Fruit fly (Drosophila melanogaster) whole organism, embryonic: ENCODE results near the gene ind.
A peak's percentile ranks its signal among the peaks of the same experiment; 100 is the strongest.

ENCODE experiments used
- Antp ChIP-seq: fragments of 200-800 bp; sonication (Bioruptor generic); optimal IDR thresholded peaks from 3 replicates; lab custom pipeline; 2016; ENCODE audit warnings: missing biosample characterization, missing genetic modification characterization
- Atf3 ChIP-seq: fragments of 200-800 bp; sonication (Bioruptor generic); optimal IDR thresholded peaks from 3 replicates; lab custom pipeline; 2016; ENCODE audit warnings: missing biosample characterization, missing genetic modification characterization
- CG10267 ChIP-seq: fragments of 200-800 bp; sonication (Bioruptor generic); optimal IDR thresholded peaks from 2 replicates; lab custom pipeline; 2018; ENCODE audit warnings: missing biosample characterization, mild to moderate bottlenecking, missing genetic modification characterization, moderate library complexity
- CG10274 ChIP-seq: fragments of 200-800 bp; sonication (Bioruptor generic); optimal IDR thresholded peaks from 3 replicates; lab custom pipeline; 2017; ENCODE audit warnings: missing biosample characterization, mild to moderate bottlenecking, missing genetic modification characterization
- CG10543 ChIP-seq: fragments of 200-800 bp; sonication (Bioruptor generic); optimal IDR thresholded peaks from 3 replicates; lab custom pipeline; 2017; ENCODE audit warnings: missing biosample characterization, mild to moderate bottlenecking, missing genetic modification characterization, moderate library complexity
- CG12104 ChIP-seq: fragments of 200-800 bp; sonication (Bioruptor generic); optimal IDR thresholded peaks from 3 replicates; lab custom pipeline; 2016; ENCODE audit warnings: missing biosample characterization, missing genetic modification characterization
- CG12155 ChIP-seq: fragments of 200-800 bp; sonication (Bioruptor generic); optimal IDR thresholded peaks from 3 replicates; lab custom pipeline; 2016; ENCODE audit warnings: missing biosample characterization, missing genetic modification characterization
- CG14441 ChIP-seq: fragments of 200-800 bp; sonication (Bioruptor generic); IDR thresholded peaks from 2 replicates; pipeline ENCODE4 v1.3.6; 2022; ENCODE audit warnings: missing biosample characterization, missing genetic modification characterization
- CG14965 ChIP-seq: fragments of 200-800 bp; sonication (Bioruptor generic); optimal IDR thresholded peaks from 2 replicates; lab custom pipeline; 2016; ENCODE audit warnings: missing biosample characterization, missing genetic modification characterization, borderline replicate concordance
- CG1792 ChIP-seq: fragments of 200-800 bp; sonication (Bioruptor generic); optimal IDR thresholded peaks from 2 replicates; lab custom pipeline; 2016; ENCODE audit warnings: missing biosample characterization, missing genetic modification characterization
- CG18262 ChIP-seq: fragments of 200-800 bp; optimal IDR thresholded peaks from 3 replicates; lab custom pipeline; 2019; ENCODE audit warnings: missing biosample characterization, mild to moderate bottlenecking, missing genetic modification characterization, moderate library complexity
- CG2712 ChIP-seq: fragments of 200-800 bp; optimal IDR thresholded peaks from 3 replicates; lab custom pipeline; 2019; ENCODE audit warnings: missing biosample characterization, mild to moderate bottlenecking, missing genetic modification characterization, moderate library complexity
- CG31224 ChIP-seq: fragments of 200-800 bp; sonication (Bioruptor generic); IDR thresholded peaks from 2 replicates; pipeline ENCODE4 v1.3.6; 2022; ENCODE audit warnings: missing biosample characterization, missing genetic modification characterization
- CG3838 ChIP-seq: fragments of 200-800 bp; sonication (Bioruptor generic); optimal IDR thresholded peaks from 3 replicates; lab custom pipeline; 2016; ENCODE audit warnings: missing biosample characterization, missing genetic modification characterization
- CG4282 ChIP-seq: fragments of 200-800 bp; sonication (Bioruptor generic); optimal IDR thresholded peaks from 2 replicates; lab custom pipeline; 2016; ENCODE audit warnings: missing biosample characterization, missing genetic modification characterization
- CG4328 ChIP-seq: fragments of 200-800 bp; sonication (Bioruptor generic); optimal IDR thresholded peaks from 3 replicates; lab custom pipeline; 2017; ENCODE audit warnings: missing biosample characterization, missing genetic modification reagents, missing genetic modification characterization
- CG4707 ChIP-seq: fragments of 200-800 bp; sonication (Bioruptor generic); optimal IDR thresholded peaks from 2 replicates; lab custom pipeline; 2018; ENCODE audit warnings: missing biosample characterization, mild to moderate bottlenecking, missing genetic modification characterization, moderate library complexity
- CG6175 ChIP-seq: fragments of 200-800 bp; sonication (Bioruptor generic); IDR thresholded peaks from 3 replicates; pipeline ENCODE4 v1.3.6; 2022; ENCODE audit warnings: missing biosample characterization, missing genetic modification characterization
- CG7786 ChIP-seq: fragments of 200-800 bp; sonication (Bioruptor generic); optimal IDR thresholded peaks from 2 replicates; lab custom pipeline; 2016; ENCODE audit warnings: missing biosample characterization, missing genetic modification characterization
- CG8290 ChIP-seq, 3 experiments: fragments of 200-800 bp; sonication (Bioruptor generic); optimal IDR thresholded peaks; 2 replicates each; lab custom pipeline; 2016 to 2019; ENCODE audit warnings: missing biosample characterization in 3 of 3, missing genetic modification characterization in 3 of 3, mild to moderate bottlenecking in 2 of 3, moderate library complexity in 1 of 3
- CG8924 ChIP-seq: fragments of 200-800 bp; optimal IDR thresholded peaks from 3 replicates; lab custom pipeline; 2019; ENCODE audit warnings: missing biosample characterization, mild to moderate bottlenecking, missing genetic modification characterization, moderate library complexity
- D ChIP-seq, 2 experiments: fragments of 200-800 bp in 1 of 2; fragments of >200 bp in 1 of 2; sonication (Bioruptor generic) in 1 of 2; optimal IDR thresholded peaks; 2 replicates in 1 of 2; 3 replicates in 1 of 2; lab custom pipeline; 2017; ENCODE audit warnings: mild to moderate bottlenecking in 1 of 2, missing biosample characterization in 1 of 2, missing genetic modification characterization in 1 of 2, missing genetic modification reagents in 1 of 2
- D19B ChIP-seq: fragments of 200-800 bp; sonication (Bioruptor generic); optimal IDR thresholded peaks from 2 replicates; lab custom pipeline; 2017; ENCODE audit warnings: missing biosample characterization, mild to moderate bottlenecking, missing genetic modification characterization
- Doc2 ChIP-seq: fragments of 200-800 bp; sonication (Bioruptor generic); IDR thresholded peaks from 2 replicates; pipeline ENCODE4 v1.3.6; 2022; ENCODE audit warnings: missing biosample characterization, missing genetic modification characterization
- Ets97D ChIP-seq: fragments of 200-800 bp; sonication (Bioruptor generic); optimal IDR thresholded peaks from 3 replicates; lab custom pipeline; 2016; ENCODE audit warnings: missing biosample characterization, missing genetic modification characterization
- H15 ChIP-seq: fragments of 200-800 bp; sonication (Bioruptor generic); IDR thresholded peaks from 3 replicates; pipeline ENCODE4 v1.3.6; 2022; ENCODE audit warnings: missing biosample characterization, missing genetic modification characterization
- HHEX ChIP-seq: fragments of 200-800 bp; sonication (Bioruptor generic); optimal IDR thresholded peaks from 3 replicates; lab custom pipeline; 2017; ENCODE audit warnings: missing biosample characterization, mild to moderate bottlenecking, missing genetic modification characterization, missing genetic modification reagents
- Hmx ChIP-seq: fragments of 200-800 bp; sonication (Bioruptor generic); optimal IDR thresholded peaks from 2 replicates; lab custom pipeline; 2016; ENCODE audit warnings: missing biosample characterization, missing genetic modification characterization
- Hr78 ChIP-seq, 2 experiments: fragments of 200-800 bp in 1 of 2; fragments of >200 bp in 1 of 2; sonication (Bioruptor generic) in 1 of 2; optimal IDR thresholded peaks; 2 replicates each; lab custom pipeline; 2017 to 2019; ENCODE audit warnings: missing biosample characterization in 2 of 2, missing genetic modification characterization in 2 of 2, mild to moderate bottlenecking in 1 of 2, moderate library complexity in 1 of 2
- Med ChIP-seq: fragments of 200-800 bp; sonication (Bioruptor generic); peaks from one replicate; lab custom pipeline; 2016; ENCODE audit warnings: missing biosample characterization, missing genetic modification characterization, mild to moderate bottlenecking, inconsistent platforms, moderate library complexity
- Optix ChIP-seq: fragments of 200-800 bp; sonication (Bioruptor generic); IDR thresholded peaks from 3 replicates; pipeline ENCODE4 v1.3.6; 2022; ENCODE audit warnings: missing biosample characterization, missing genetic modification characterization
- ab ChIP-seq: fragments of 200-800 bp; sonication (Bioruptor generic); optimal IDR thresholded peaks from 2 replicates; lab custom pipeline; 2016; ENCODE audit warnings: missing biosample characterization, missing genetic modification characterization
- bab2 ChIP-seq: fragments of 200-800 bp; sonication (Bioruptor generic); optimal IDR thresholded peaks from 2 replicates; lab custom pipeline; 2016; ENCODE audit warnings: missing biosample characterization, missing genetic modification characterization
- cg ChIP-seq: fragments of 200-800 bp; sonication (Bioruptor generic); optimal IDR thresholded peaks from 3 replicates; lab custom pipeline; 2019; ENCODE audit warnings: missing biosample characterization, mild to moderate bottlenecking, missing genetic modification characterization, moderate library complexity
- croc ChIP-seq: fragments of 200-800 bp; sonication (Bioruptor generic); conservative IDR thresholded peaks from 3 replicates; pipeline ENCODE4 v1.3.6; 2022; ENCODE audit warnings: missing biosample characterization, missing genetic modification characterization
- crol ChIP-seq: fragments of 200-800 bp; sonication (Bioruptor generic); IDR thresholded peaks from 2 replicates; pipeline ENCODE4 v1.3.6; 2022; ENCODE audit warnings: missing biosample characterization, missing genetic modification characterization
- dimm ChIP-seq: fragments of 200-800 bp; sonication (Bioruptor generic); IDR thresholded peaks from 2 replicates; pipeline ENCODE4 v1.3.6; 2022; ENCODE audit warnings: missing biosample characterization, missing genetic modification characterization
- dysf ChIP-seq: fragments of 200-800 bp; sonication (Bioruptor generic); IDR thresholded peaks from 3 replicates; pipeline ENCODE4 v1.3.6; 2022; ENCODE audit warnings: missing biosample characterization, missing genetic modification characterization
- fd102C ChIP-seq: fragments of 200-800 bp; sonication (Bioruptor generic); optimal IDR thresholded peaks from 2 replicates; lab custom pipeline; 2018; ENCODE audit warnings: missing biosample characterization, mild to moderate bottlenecking, missing genetic modification characterization, moderate library complexity
- gsb-n ChIP-seq: fragments of 200-800 bp; sonication (Bioruptor generic); optimal IDR thresholded peaks from 3 replicates; lab custom pipeline; 2018; ENCODE audit warnings: missing biosample characterization, mild to moderate bottlenecking, missing genetic modification characterization
- hbn ChIP-seq: fragments of 200-800 bp; sonication (Bioruptor generic); IDR thresholded peaks from 2 replicates; pipeline ENCODE4 v1.3.6; 2022; ENCODE audit warnings: missing biosample characterization, missing genetic modification characterization; ENCODE audit not compliant: partially characterized antibody
- lmd ChIP-seq: fragments of 200-800 bp; sonication (Bioruptor generic); IDR thresholded peaks from 2 replicates; pipeline ENCODE4 v1.3.6; 2022; ENCODE audit warnings: missing biosample characterization, missing genetic modification characterization
- nom ChIP-seq: fragments of 200-800 bp; sonication (Bioruptor generic); optimal IDR thresholded peaks from 2 replicates; lab custom pipeline; 2017; ENCODE audit warnings: missing biosample characterization, missing genetic modification characterization, mild to moderate bottlenecking, moderate library complexity, missing genetic modification reagents
- otp ChIP-seq: fragments of 200-800 bp; sonication (Bioruptor generic); IDR thresholded peaks from 3 replicates; pipeline ENCODE4, ENCODE4 v1.3.6; 2022; ENCODE audit warnings: missing biosample characterization, missing genetic modification characterization
- salm ChIP-seq: fragments of 200-800 bp; sonication (Bioruptor generic); optimal IDR thresholded peaks from 2 replicates; lab custom pipeline; 2018; ENCODE audit warnings: missing biosample characterization, mild to moderate bottlenecking, missing genetic modification characterization
- sim ChIP-seq: fragments of 200-800 bp; sonication (Bioruptor generic); IDR thresholded peaks from 2 replicates; pipeline ENCODE4 v1.3.6; 2022; ENCODE audit warnings: missing biosample characterization, missing genetic modification characterization
- sima ChIP-seq: fragments of 200-800 bp; sonication (Bioruptor generic); optimal IDR thresholded peaks from 2 replicates; lab custom pipeline; 2016; ENCODE audit warnings: missing biosample characterization, missing genetic modification characterization
- sug ChIP-seq: fragments of 200-800 bp; optimal IDR thresholded peaks from 2 replicates; lab custom pipeline; 2019; ENCODE audit warnings: missing biosample characterization, mild to moderate bottlenecking, missing genetic modification characterization, moderate library complexity
- wek ChIP-seq: fragments of 200-800 bp; sonication (Bioruptor generic); optimal IDR thresholded peaks from 3 replicates; lab custom pipeline; 2018; ENCODE audit warnings: missing biosample characterization, mild to moderate bottlenecking, missing genetic modification characterization, moderate library complexity
- zf30C ChIP-seq: fragments of 200-800 bp; sonication (Bioruptor generic); optimal IDR thresholded peaks from 3 replicates; lab custom pipeline; 2018; ENCODE audit warnings: missing biosample characterization, mild to moderate bottlenecking, missing genetic modification characterization

The ind gene

DNA sequence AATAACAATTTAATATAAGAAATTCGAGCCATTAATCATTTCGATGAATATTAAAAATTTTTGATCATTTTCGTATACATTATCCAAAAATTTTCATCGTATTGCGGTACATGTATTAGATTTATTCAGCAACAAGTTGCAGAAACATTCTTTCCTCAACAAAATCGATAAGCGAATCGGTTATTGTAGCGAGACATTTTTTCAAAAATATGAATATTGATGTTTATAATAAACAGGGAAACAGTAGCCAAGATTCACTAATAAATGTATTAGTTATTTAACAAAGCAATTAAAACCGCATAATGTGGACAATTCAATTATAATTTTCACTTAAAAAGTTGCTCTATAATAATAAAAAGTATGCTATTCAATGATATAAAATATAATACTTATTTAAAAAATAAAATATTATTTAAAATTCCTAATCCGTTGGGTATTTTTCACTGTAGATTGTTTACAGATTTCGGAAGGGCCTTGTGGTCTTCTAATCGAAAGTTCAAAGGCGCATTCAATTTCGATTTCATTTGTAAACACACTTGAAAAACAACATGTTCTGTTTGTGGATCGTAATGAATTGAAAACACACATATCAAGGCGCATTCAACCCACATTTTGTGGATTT is 45.5 kb upstream of the ind start (continued):
- TF ChIP-seq CG4282 (GFP tag; lab: Kevin White, UChicago) (no peak), CG7786 (GFP tag; lab: Kevin White, UChicago) (no peak), CG4707 (no peak), gsb-n (peak; percentile 3), CG6175 (GFP tag; lab: Robert Waterston, UW) (no peak), otp (no peak), crol (GFP tag; lab: Robert Waterston, UW) (no peak), CG3838 (GFP tag; lab: Kevin White, UChicago) (no peak), nom (GFP tag; lab: Kevin White, UChicago) (no peak), cg (no peak), Doc2 (GFP tag; lab: Robert Waterston, UW) (no peak), sima (GFP tag; lab: Kevin White, UChicago) (no peak), H15 (GFP tag; lab: Robert Waterston, UW) (no peak), Optix (GFP tag; lab: Robert Waterston, UW) (no peak), Med (no peak), HHEX (GFP tag; lab: Kevin White, UChicago) (no peak), D19B (GFP tag; lab: Kevin White, UChicago) (no peak), sug (tag; lab: Kevin White, UChicago) (peak; percentile 39), CG10267 (peak; percentile 27), CG8290 (GFP tag; optimal IDR thresholded peaks at IDR 0.05; lab: Kevin White, UChicago) (no peak), CG8290 (tag; optimal IDR thresholded peaks at IDR 0.05; lab: Kevin White, UChicago) (no peak), salm (no peak), D (optimal IDR thresholded peaks at IDR 0.05; lab: Kevin White, UChicago) (no peak), D (GFP tag; optimal IDR thresholded peaks at IDR 0.05; lab: Kevin White, UChicago) (no peak), Ets97D (GFP tag; lab: Kevin White, UChicago) (no peak), dimm (no peak), CG4328 (GFP tag; lab: Kevin White, UChicago) (no peak), CG31224 (no peak), CG14441 (no peak), croc (no peak), CG12104 (GFP tag; lab: Kevin White, UChicago) (no peak), sim (GFP tag; lab: Robert Waterston, UW) (no peak), bab2 (GFP tag; lab: Kevin White, UChicago) (no peak), CG2712 (peak; percentile 63), fd102C (GFP tag; lab: Kevin White, UChicago) (no peak), Hmx (no peak), CG12155 (GFP tag; lab: Kevin White, UChicago) (no peak), CG14965 (GFP tag; lab: Kevin White, UChicago) (no peak), lmd (no peak), zf30C (GFP tag; lab: Kevin White, UChicago) (no peak), ab (GFP tag; lab: Kevin White, UChicago) (no peak), hbn (GFP tag; lab: Robert Waterston, UW) (no peak), Antp (GFP tag; lab: Kevin White, UChicago) (no peak), CG18262 (tag; lab: Kevin White, UChicago) (peak; percentile 57), wek (GFP tag; lab: Kevin White, UChicago) (no peak), CG8924 (tag; lab: Kevin White, UChicago) (peak; percentile 31), CG10274 (GFP tag; lab: Kevin White, UChicago) (no peak), CG10543 (GFP tag; lab: Kevin White, UChicago) (no peak), Hr78 (GFP tag; optimal IDR thresholded peaks at IDR 0.05; lab: Kevin White, UChicago) (peak in 1 of 2 experiments; percentile 33), Atf3 (GFP tag; lab: Kevin White, UChicago) (no peak), CG1792 (GFP tag; lab: Kevin White, UChicago) (no peak), dysf (no peak; the same call in 2 of the 3 replicates)
